Fruit fly (Drosophila melanogaster): ENCODE results near the gene CG8260.
A peak's percentile ranks its signal among the peaks of the same experiment; 100 is the strongest.

CG8260 gene

dm6 chrX:15762723-15763122, 6.6 kb downstream of the CG8260 start, which contains the start of gene Polr3A (continued):
- TF ChIP-seq knrl (GFP tag; IDR thresholded peaks at IDR 0.05; ENCODE audit: partially characterized antibody) (peak; percentile 57), Rx (GFP tag; IDR thresholded peaks at IDR 0.05) (no peak), chif (GFP tag; optimal IDR thresholded peaks at IDR 0.05) (no peak), tna (GFP tag; IDR thresholded peaks at IDR 0.05; ENCODE audit: partially characterized antibody) (0 out of 2 replicates have a peak, but pooled peaks have one; percentile 39), CG14710 (tag; optimal IDR thresholded peaks at IDR 0.05) (peak; percentile 88), Dll (GFP tag; IDR thresholded peaks at IDR 0.05; ENCODE audit: partially characterized antibody) (peak; percentile 65; the same call in 3 of the 4 replicates), CG9727 (GFP tag; optimal IDR thresholded peaks at IDR 0.05) (no peak), lab (GFP tag; optimal IDR thresholded peaks at IDR 0.05) (no peak), Ets97D (GFP tag; optimal IDR thresholded peaks at IDR 0.05) (peak; percentile 29), CG34422 (GFP tag; IDR thresholded peaks at IDR 0.05) (peak; percentile 36; the same call in 1 of the 3 replicates), BEAF-32 (GFP tag; optimal IDR thresholded peaks at IDR 0.05) (peak; percentile 66), CG30020 (tag; optimal IDR thresholded peaks at IDR 0.05) (peak; percentile 62), CrebB (tag; optimal IDR thresholded peaks at IDR 0.05) (no peak), zen (tag; optimal IDR thresholded peaks at IDR 0.05) (peak; percentile 49), CG13123 (GFP tag; optimal IDR thresholded peaks at IDR 0.05) (no peak), Hand (GFP tag; optimal IDR thresholded peaks at IDR 0.05) (no peak), trem (tag; optimal IDR thresholded peaks at IDR 0.05) (peak; percentile 12), CG12659 (GFP tag; optimal IDR thresholded peaks at IDR 0.05) (peak; percentile 51), CG10267 (tag; optimal IDR thresholded peaks at IDR 0.05) (peak; percentile 5), Dref (GFP tag; IDR thresholded peaks at IDR 0.05) (peak; percentile 83), pfk (GFP tag; optimal IDR thresholded peaks at IDR 0.05) (peak; percentile 82), insv (GFP tag; optimal IDR thresholded peaks at IDR 0.05) (peak; percentile 89 to 99), CG17186 (GFP tag; optimal IDR thresholded peaks at IDR 0.05) (peak; percentile 74), CG3726 (GFP tag; IDR thresholded peaks at IDR 0.05) (no peak), CG15514 (GFP tag; optimal IDR thresholded peaks at IDR 0.05) (peak; percentile 54), Blimp-1 (GFP tag; optimal IDR thresholded peaks at IDR 0.05) (no peak), CG6791 (GFP tag; IDR thresholded peaks at IDR 0.05; ENCODE audit: partially characterized antibody) (peak; percentile 73; the same call in 2 of the 3 replicates), CG14860 (GFP tag; IDR thresholded peaks at IDR 0.05; ENCODE audit: partially characterized antibody) (peak; percentile 42; the same call in 1 of the 3 replicates), Scr (GFP tag; IDR thresholded peaks at IDR 0.05; ENCODE audit: partially characterized antibody) (peak; percentile 62), CG10979 (tag; optimal IDR thresholded peaks at IDR 0.05) (no peak), ac (GFP tag; optimal IDR thresholded peaks at IDR 0.05) (no peak), fd3F (GFP tag; optimal IDR thresholded peaks at IDR 0.05) (no peak), CG2116 (GFP tag; optimal IDR thresholded peaks at IDR 0.05) (peak; percentile 49), gcm2 (GFP tag; optimal IDR thresholded peaks at IDR 0.05) (no peak), CG6175 (GFP tag; IDR thresholded peaks at IDR 0.05) (no peak), CG3281 (GFP tag; optimal IDR thresholded peaks at IDR 0.05) (no peak), MESR4 (GFP tag; optimal IDR thresholded peaks at IDR 0.05) (peak; percentile 39), CG14667 (GFP tag; IDR thresholded peaks at IDR 0.05) (no peak), E2f2 (GFP tag; IDR thresholded peaks at IDR 0.05) (peak; percentile 78), gfzf (GFP tag; optimal IDR thresholded peaks at IDR 0.05) (peak; percentile 67), bbx (GFP tag; IDR thresholded peaks at IDR 0.05; ENCODE audit: partially characterized antibody) (peak; percentile 77), ATbp (GFP tag; optimal IDR thresholded peaks at IDR 0.05) (no peak), crc (GFP tag; optimal IDR thresholded peaks at IDR 0.05) (no peak), ro (GFP tag; IDR thresholded peaks at IDR 0.05) (no peak), YL-1 (GFP tag; optimal IDR thresholded peaks at IDR 0.05) (peak; percentile 5), MBD-R2 (GFP tag; IDR thresholded peaks at IDR 0.05) (peak; percentile 90), CG9437 (GFP tag; optimal IDR thresholded peaks at IDR 0.05) (peak; percentile 41), HLH4C (GFP tag; IDR thresholded peaks at IDR 0.05; ENCODE audit: partially characterized antibody) (peak; percentile 62)
